Fruit fly (Drosophila melanogaster): Measurements from ENCODE around the gene Pcyt2.

The Pcyt2 gene

DNA sequence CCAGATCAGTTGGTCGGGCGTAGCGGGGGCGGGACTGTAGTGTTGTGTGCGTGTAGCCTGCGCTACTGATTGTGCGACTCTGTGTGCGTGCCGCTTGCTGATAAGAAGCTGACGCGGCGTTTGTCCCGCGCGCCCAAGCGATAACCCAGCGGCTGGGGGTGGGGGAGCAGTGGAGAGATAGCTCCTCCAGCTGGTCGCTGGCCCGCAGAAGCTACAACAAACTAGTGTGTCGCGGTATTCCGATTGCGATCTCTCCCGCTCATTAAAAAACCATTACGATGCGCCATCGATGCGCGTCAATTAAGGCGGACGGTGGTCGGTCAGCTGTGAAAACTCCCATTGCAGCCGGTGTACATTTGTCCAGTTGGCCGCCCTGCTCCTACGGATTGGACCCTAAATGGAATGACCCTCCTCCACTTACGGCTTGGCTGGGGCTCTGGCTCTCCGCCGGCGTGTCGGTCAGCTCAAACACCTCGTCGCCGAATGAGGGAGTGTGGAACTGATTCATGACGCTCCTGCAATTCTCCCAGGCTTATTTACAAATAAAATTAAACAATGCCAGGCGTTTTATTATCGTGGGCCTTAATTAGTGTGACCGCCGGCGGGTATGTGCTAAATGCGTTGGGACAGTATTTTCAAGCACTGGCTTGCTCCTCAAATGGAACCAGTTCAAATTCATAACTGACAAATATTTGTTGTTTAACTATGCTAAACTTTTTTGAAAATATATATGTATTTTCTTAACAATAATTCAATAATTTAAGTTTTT lies 49.0 kb downstream of the Pcyt2 start, which contains the start of gene CG12104 (continued):
- TF ChIP-seq CG15514 (GFP tag; optimal IDR thresholded peaks at IDR 0.05) (peak; percentile 99), Myb (GFP tag; optimal IDR thresholded peaks at IDR 0.05) (peak; percentile 82), CG17361 (GFP tag; IDR thresholded peaks at IDR 0.05) (no peak; the same call in 2 of the 3 replicates), Dfd (GFP tag; optimal IDR thresholded peaks at IDR 0.05) (no peak), slou (GFP tag; optimal IDR thresholded peaks at IDR 0.05) (no peak), CG2129 (GFP tag; IDR thresholded peaks at IDR 0.05; ENCODE audit: partially characterized antibody) (no peak), cwo (GFP tag; optimal IDR thresholded peaks at IDR 0.05) (peak; percentile 40), CG18262 (tag; optimal IDR thresholded peaks at IDR 0.05) (peak; percentile 16), CG17385 (GFP tag; optimal IDR thresholded peaks at IDR 0.05) (peak; percentile 41), CG13287 (GFP tag; IDR thresholded peaks at IDR 0.05; ENCODE audit: partially characterized antibody) (0 out of 2 replicates have a peak, but pooled peaks have one; percentile 20), HLH3B (GFP tag; IDR thresholded peaks at IDR 0.05) (no peak), CG2199 (GFP tag; IDR thresholded peaks at IDR 0.05) (peak; percentile 68; the same call in 1 of the 3 replicates), zfh1 (GFP tag; IDR thresholded peaks at IDR 0.05) (no peak), Sox100B (GFP tag; optimal IDR thresholded peaks at IDR 0.05) (no peak), Med (GFP tag) (peak; percentile 82), CG4820 (GFP tag; optimal IDR thresholded peaks at IDR 0.05) (no peak), Mes4 (GFP tag; optimal IDR thresholded peaks at IDR 0.05) (no peak), fd64A (GFP tag; optimal IDR thresholded peaks at IDR 0.05) (no peak), Spps (tag; optimal IDR thresholded peaks at IDR 0.05) (no peak), dm (GFP tag; optimal IDR thresholded peaks at IDR 0.05) (no peak), pum (GFP tag; optimal IDR thresholded peaks at IDR 0.05) (no peak), CG31441 (GFP tag; IDR thresholded peaks at IDR 0.05) (peak; percentile 54), fu2 (GFP tag; optimal IDR thresholded peaks at IDR 0.05) (no peak), Dll (GFP tag; IDR thresholded peaks at IDR 0.05; ENCODE audit: partially characterized antibody) (peak; percentile 34; the same call in 1 of the 4 replicates), Lhr (GFP tag; optimal IDR thresholded peaks at IDR 0.05) (peak; percentile 43), ara (GFP tag; IDR thresholded peaks at IDR 0.05) (no peak), Oaz (GFP tag; IDR thresholded peaks at IDR 0.05) (no peak), tx (GFP tag; optimal IDR thresholded peaks at IDR 0.05) (no peak), CG7963 (GFP tag; IDR thresholded peaks at IDR 0.05; ENCODE audit: partially characterized antibody) (no peak), phol (tag; optimal IDR thresholded peaks at IDR 0.05) (peak; percentile 16), CG1603 (tag; optimal IDR thresholded peaks at IDR 0.05) (no peak), her (GFP tag; optimal IDR thresholded peaks at IDR 0.05) (no peak), pzg (GFP tag; optimal IDR thresholded peaks at IDR 0.05) (peak; percentile 58), CG6689 (GFP tag; IDR thresholded peaks at IDR 0.05) (0 out of 2 replicates have a peak, but pooled peaks have one; percentile 8), vvl (GFP tag; IDR thresholded peaks at IDR 0.05) (peak; percentile 37; the same call in 1 of the 2 replicates), CG1233 (GFP tag; optimal IDR thresholded peaks at IDR 0.05) (peak; percentile 38), Xbp1 (GFP tag; optimal IDR thresholded peaks at IDR 0.05) (no peak), CG13424 (tag; optimal IDR thresholded peaks at IDR 0.05) (no peak), exex (tag; optimal IDR thresholded peaks at IDR 0.05) (peak; percentile 99), CG33213 (GFP tag; optimal IDR thresholded peaks at IDR 0.05) (peak; percentile 31), cato (GFP tag; optimal IDR thresholded peaks at IDR 0.05; ENCODE audit: borderline replicate concordance) (no peak), CG34422 (GFP tag; IDR thresholded peaks at IDR 0.05) (no peak; the same call in 2 of the 3 replicates), hkb (optimal IDR thresholded peaks at IDR 0.05) (no peak), hkb (GFP tag; IDR thresholded peaks at IDR 0.05) (0 out of 2 replicates have a peak, but pooled peaks have one; percentile 8), Camta (GFP tag; optimal IDR thresholded peaks at IDR 0.05) (no peak), sr (GFP tag; IDR thresholded peaks at IDR 0.05) (no peak), Fer1 (GFP tag; optimal IDR thresholded peaks at IDR 0.05) (peak; percentile 15), CG12155 (GFP tag; optimal IDR thresholded peaks at IDR 0.05) (no peak), CG12659 (GFP tag; optimal IDR thresholded peaks at IDR 0.05) (peak; percentile 47)

All from whole organism, embryonic.